Worm (Caenorhabditis elegans) whole organism, L4/young adult: Measurements from ENCODE around the gene ZK742.7.

Experiments used
- W03F9.2 ChIP-seq: fragments of 150-350 bp; optimal IDR thresholded peaks from 2 replicates; lab custom pipeline; 2014; ENCODE audit warnings: missing biosample characterization, missing genetic modification characterization
- dao-5 ChIP-seq: sonication (generic microtip); optimal IDR thresholded peaks from 2 replicates; lab custom pipeline; 2016; ENCODE audit warnings: missing genotype, missing genetic modification characterization, moderate library complexity, missing compliant biosample characterization

DNA sequence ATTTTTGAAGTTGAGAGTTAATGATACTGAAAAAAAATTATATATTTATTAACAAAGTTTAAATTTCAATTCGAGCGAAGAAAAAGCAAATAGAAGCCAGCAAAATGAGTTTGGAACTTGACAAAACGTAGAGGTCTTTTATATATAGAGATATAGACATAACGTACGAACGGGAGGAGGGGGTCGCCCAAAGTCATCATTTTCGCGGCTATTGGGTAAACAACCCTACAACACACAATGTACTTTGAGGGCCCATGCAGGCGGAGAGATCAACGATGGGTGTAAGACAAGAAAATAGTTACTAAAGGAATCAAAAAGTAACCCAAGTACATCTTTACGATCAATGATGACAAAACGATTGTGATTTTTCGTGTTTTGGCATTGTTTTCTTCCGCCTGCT is 13.6 kb downstream of the ZK742.7 start, which contains the start of gene ZK742.4:
- no peak for TF ChIP-seq W03F9.2 (tag; lab: Kevin White, UChicago)
- TF ChIP-seq dao-5 (tag; lab: Kevin White, UChicago), result no peak
